Worm (Caenorhabditis elegans): ENCODE results near the gene T06D4.6.

ce11 chrII:3374779-3375178, 12.6 kb downstream of the T06D4.6 start, which contains the start of gene bath-10:
- TF ChIP-seq ets-7 (tag; optimal IDR thresholded peaks at IDR 0.05) (no peak), tbx-37 (GFP tag; conservative IDR thresholded peaks at IDR 0.05) (no peak), tbx-11 (GFP tag; IDR thresholded peaks at IDR 0.05) (no peak), scrt-1 (GFP tag; IDR thresholded peaks at IDR 0.05) (no peak), ama-1 (optimal IDR thresholded peaks at IDR 0.05) (no peak), ceh-13 (GFP tag; optimal IDR thresholded peaks at IDR 0.05) (no peak), B0310.2 (tag; optimal IDR thresholded peaks at IDR 0.05) (no peak), hmbx-1 (tag; optimal IDR thresholded peaks at IDR 0.05) (no peak), flt-1 (GFP tag; IDR thresholded peaks at IDR 0.05) (no peak)
